1 fruit fly cellular context compared by ENCODE assay signal in the genomic region with DNA sequence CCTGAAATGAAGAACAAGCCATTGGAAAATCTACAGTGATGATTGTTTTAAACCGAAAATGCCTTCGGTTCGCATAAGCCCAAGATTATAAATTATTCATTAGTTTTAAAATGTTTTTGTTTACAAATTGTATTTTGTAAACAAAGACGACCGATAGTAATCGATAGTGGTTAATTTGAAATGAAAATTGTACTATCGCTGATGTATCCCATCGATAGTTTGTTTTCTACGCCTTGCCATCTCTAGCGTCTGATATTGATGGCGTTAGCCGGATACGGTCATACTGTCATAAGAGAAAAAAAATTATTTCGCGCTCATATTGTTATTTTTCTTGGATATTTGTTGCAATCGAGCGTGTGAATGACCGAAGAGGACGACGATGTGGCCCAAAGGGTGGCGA.
A peak's percentile ranks its signal among the peaks of the same experiment; 100 is the strongest.
TF ChIP-seq lines count a peak whose summit lies in the region.

SMC1 (plus strand) TSS at position 247 of the 400 bp plus-strand sequence.

TF ChIP-seq in whole organism, embryonic, 481 proteins besides CTCF, POLR2A, EP300 and RAD21 (continued from another document and continues in another):
- TF ChIP-seq CG7372 (GFP tag; IDR thresholded peaks at IDR 0.05; lab: Robert Waterston, UW) (peak; percentile 33; the same call in 1 of the 2 replicates), NK7.1 (GFP tag; optimal IDR thresholded peaks at IDR 0.05; lab: Kevin White, UChicago) (no peak), Camta (GFP tag; optimal IDR thresholded peaks at IDR 0.05; lab: Kevin White, UChicago) (no peak), crp (GFP tag; optimal IDR thresholded peaks at IDR 0.05; lab: Kevin White, UChicago) (peak in 1 of 2 experiments; percentile 25), CG18619 (GFP tag; optimal IDR thresholded peaks at IDR 0.05; lab: Kevin White, UChicago) (no peak), CHES-1-like (GFP tag; optimal IDR thresholded peaks at IDR 0.05; lab: Kevin White, UChicago) (peak; percentile 81), Myb (GFP tag; optimal IDR thresholded peaks at IDR 0.05; lab: Kevin White, UChicago) (peak; percentile 68), h (optimal IDR thresholded peaks at IDR 0.05; lab: Kevin White, UChicago) (no peak), CG8388 (GFP tag; optimal IDR thresholded peaks at IDR 0.05; lab: Kevin White, UChicago) (no peak), B-H2 (GFP tag; optimal IDR thresholded peaks at IDR 0.05; lab: Kevin White, UChicago) (peak; percentile 79), fd64A (GFP tag; optimal IDR thresholded peaks at IDR 0.05; lab: Kevin White, UChicago) (no peak), HLH3B (GFP tag; IDR thresholded peaks at IDR 0.05; lab: Robert Waterston, UW) (no peak), CG30431 (GFP tag; optimal IDR thresholded peaks at IDR 0.05; lab: Kevin White, UChicago) (no peak), slp2 (GFP tag; optimal IDR thresholded peaks at IDR 0.05; lab: Kevin White, UChicago) (peak; percentile 18), fru (optimal IDR thresholded peaks at IDR 0.05; lab: Kevin White, UChicago) (no peak), vfl (GFP tag; optimal IDR thresholded peaks at IDR 0.05; lab: Kevin White, UChicago) (no peak), CG14965 (GFP tag; optimal IDR thresholded peaks at IDR 0.05; lab: Kevin White, UChicago; ENCODE audit: borderline replicate concordance) (no peak), CG10209 (GFP tag; optimal IDR thresholded peaks at IDR 0.05; lab: Kevin White, UChicago) (no peak), vvl (GFP tag; IDR thresholded peaks at IDR 0.05; lab: Robert Waterston, UW) (no peak), CG8290 (GFP tag; optimal IDR thresholded peaks at IDR 0.05; lab: Kevin White, UChicago) (peak; percentile 51), CG8290 (tag; optimal IDR thresholded peaks at IDR 0.05; lab: Kevin White, UChicago) (peak in 1 of 2 experiments; percentile 83), sens (GFP tag; lab: Kevin White, UChicago) (peak; percentile 86), CG4404 (GFP tag; IDR thresholded peaks at IDR 0.05; lab: Robert Waterston, UW) (no peak), CG14014 (GFP tag; IDR thresholded peaks at IDR 0.05; lab: Robert Waterston, UW) (no peak; the same call in 1 of the 2 replicates), tgo (GFP tag; IDR thresholded peaks at IDR 0.05; lab: Robert Waterston, UW) (no peak), CG16863 (GFP tag; optimal IDR thresholded peaks at IDR 0.05; lab: Kevin White, UChicago) (no peak), CG17568 (GFP tag; optimal IDR thresholded peaks at IDR 0.05; lab: Kevin White, UChicago) (no peak), rib (GFP tag; IDR thresholded peaks at IDR 0.05; lab: Robert Waterston, UW) (no peak), CG12104 (GFP tag; optimal IDR thresholded peaks at IDR 0.05; lab: Kevin White, UChicago) (no peak), CG6813 (GFP tag; optimal IDR thresholded peaks at IDR 0.05; lab: Kevin White, UChicago) (no peak), CG3065 (GFP tag; optimal IDR thresholded peaks at IDR 0.05; lab: Kevin White, UChicago) (no peak), bsh (GFP tag; optimal IDR thresholded peaks at IDR 0.05; lab: Kevin White, UChicago) (no peak), Kr (GFP tag; optimal IDR thresholded peaks at IDR 0.05; lab: Kevin White, UChicago) (no peak), sug (tag; optimal IDR thresholded peaks at IDR 0.05; lab: Kevin White, UChicago) (peak; percentile 70), CG13894 (tag; optimal IDR thresholded peaks at IDR 0.05; lab: Kevin White, UChicago) (peak; percentile 83), CkIIα-i1 (GFP tag; IDR thresholded peaks at IDR 0.05; lab: Robert Waterston, UW) (no peak), sisA (GFP tag; IDR thresholded peaks at IDR 0.05; lab: Robert Waterston, UW) (no peak), Adf1 (GFP tag; IDR thresholded peaks at IDR 0.05; lab: Robert Waterston, UW) (no peak), CG4854 (GFP tag; optimal IDR thresholded peaks at IDR 0.05; lab: Kevin White, UChicago) (peak; percentile 20), gce (GFP tag; IDR thresholded peaks at IDR 0.05; lab: Robert Waterston, UW) (no peak), CG2712 (tag; optimal IDR thresholded peaks at IDR 0.05; lab: Kevin White, UChicago) (peak; percentile 65), hth (optimal IDR thresholded peaks at IDR 0.05; lab: Kevin White, UChicago) (no peak), odd (GFP tag; optimal IDR thresholded peaks at IDR 0.05; lab: Kevin White, UChicago) (no peak), CG17359 (tag; optimal IDR thresholded peaks at IDR 0.05; lab: Kevin White, UChicago) (no peak), run (tag; optimal IDR thresholded peaks at IDR 0.05; lab: Kevin White, UChicago) (no peak), CG33213 (GFP tag; optimal IDR thresholded peaks at IDR 0.05; lab: Kevin White, UChicago) (peak; percentile 73), CG18599 (GFP tag; optimal IDR thresholded peaks at IDR 0.05; lab: Kevin White, UChicago) (no peak), CG10274 (GFP tag; optimal IDR thresholded peaks at IDR 0.05; lab: Kevin White, UChicago) (no peak), Sin3A (optimal IDR thresholded peaks at IDR 0.05; lab: Kevin White, UChicago) (peak; percentile 52), oc (tag; optimal IDR thresholded peaks at IDR 0.05; lab: Kevin White, UChicago) (no peak), CG12942 (GFP tag; optimal IDR thresholded peaks at IDR 0.05; lab: Kevin White, UChicago) (peak; percentile 9), CG8089 (GFP tag; optimal IDR thresholded peaks at IDR 0.05; lab: Kevin White, UChicago) (no peak), Deaf1 (tag; optimal IDR thresholded peaks at IDR 0.05; lab: Kevin White, UChicago) (no peak), dati (GFP tag; IDR thresholded peaks at IDR 0.05; lab: Robert Waterston, UW) (no peak), CoRest (tag; optimal IDR thresholded peaks at IDR 0.05; lab: Kevin White, UChicago) (peak; percentile 46), lola (GFP tag; optimal IDR thresholded peaks at IDR 0.05; lab: Kevin White, UChicago) (no peak), Neu2 (GFP tag; optimal IDR thresholded peaks at IDR 0.05; lab: Kevin White, UChicago; ENCODE audit: borderline replicate concordance) (no peak), CG1832 (GFP tag; optimal IDR thresholded peaks at IDR 0.05; lab: Kevin White, UChicago) (no peak), CG11504 (tag; optimal IDR thresholded peaks at IDR 0.05; lab: Kevin White, UChicago) (no peak), CG14710 (tag; optimal IDR thresholded peaks at IDR 0.05; lab: Kevin White, UChicago) (peak; percentile 68), ems (GFP tag; optimal IDR thresholded peaks at IDR 0.05; lab: Kevin White, UChicago) (peak; percentile 23), p53 (GFP tag; optimal IDR thresholded peaks at IDR 0.05; lab: Kevin White, UChicago) (peak; percentile 46), Hand (GFP tag; optimal IDR thresholded peaks at IDR 0.05; lab: Kevin White, UChicago) (no peak), Stat92E (GFP tag; optimal IDR thresholded peaks at IDR 0.05; lab: Kevin White, UChicago) (peak in 1 of 3 experiments; percentile 60), CG10543 (GFP tag; optimal IDR thresholded peaks at IDR 0.05; lab: Kevin White, UChicago) (peak; percentile 73), tx (GFP tag; optimal IDR thresholded peaks at IDR 0.05; lab: Kevin White, UChicago) (peak; percentile 29), CG3163 (GFP tag; optimal IDR thresholded peaks at IDR 0.05; lab: Kevin White, UChicago) (peak; percentile 43), ase (GFP tag; IDR thresholded peaks at IDR 0.05; lab: Robert Waterston, UW) (no peak), CG6854 (GFP tag; optimal IDR thresholded peaks at IDR 0.05; lab: Kevin White, UChicago) (no peak), dan (GFP tag; IDR thresholded peaks at IDR 0.05; lab: Robert Waterston, UW) (no peak), danr (GFP tag; IDR thresholded peaks at IDR 0.05; lab: Robert Waterston, UW) (no peak), Sry-δ (GFP tag; optimal IDR thresholded peaks at IDR 0.05; lab: Kevin White, UChicago) (peak; percentile 99), CG10147 (GFP tag; optimal IDR thresholded peaks at IDR 0.05; lab: Kevin White, UChicago) (peak; percentile 58), Ssrp (tag; optimal IDR thresholded peaks at IDR 0.05; lab: Kevin White, UChicago) (no peak), CG11398 (GFP tag; optimal IDR thresholded peaks at IDR 0.05; lab: Kevin White, UChicago) (no peak), bbx (GFP tag; IDR thresholded peaks at IDR 0.05; lab: Robert Waterston, UW; ENCODE audit: partially characterized antibody) (peak; percentile 100), CG12299 (tag; optimal IDR thresholded peaks at IDR 0.05; lab: Kevin White, UChicago) (no peak), CG5180 (GFP tag; optimal IDR thresholded peaks at IDR 0.05; lab: Kevin White, UChicago) (no peak), CG12071 (GFP tag; optimal IDR thresholded peaks at IDR 0.05; lab: Kevin White, UChicago) (no peak), Sox102F (GFP tag; optimal IDR thresholded peaks at IDR 0.05; lab: Kevin White, UChicago) (no peak), az2 (GFP tag; optimal IDR thresholded peaks at IDR 0.05; lab: Kevin White, UChicago) (peak; percentile 39), Ravus (GFP tag; IDR thresholded peaks at IDR 0.05; lab: Robert Waterston, UW) (no peak), jigr1 (GFP tag; IDR thresholded peaks at IDR 0.05; lab: Robert Waterston, UW) (no peak; the same call in 2 of the 3 replicates), H2.0 (GFP tag; IDR thresholded peaks at IDR 0.05; lab: Robert Waterston, UW) (no peak), CG17912 (GFP tag; optimal IDR thresholded peaks at IDR 0.05; lab: Kevin White, UChicago) (peak; percentile 21), Asciz (GFP tag; optimal IDR thresholded peaks at IDR 0.05; lab: Kevin White, UChicago) (no peak), sim (GFP tag; IDR thresholded peaks at IDR 0.05; lab: Robert Waterston, UW) (no peak), CG12155 (GFP tag; optimal IDR thresholded peaks at IDR 0.05; lab: Kevin White, UChicago) (peak; percentile 13), tap (tag; optimal IDR thresholded peaks at IDR 0.05; lab: Kevin White, UChicago) (no peak), CG7928 (GFP tag; optimal IDR thresholded peaks at IDR 0.05; lab: Kevin White, UChicago) (no peak), CG14860 (GFP tag; IDR thresholded peaks at IDR 0.05; lab: Robert Waterston, UW; ENCODE audit: partially characterized antibody) (peak; percentile 99), Ets97D (GFP tag; optimal IDR thresholded peaks at IDR 0.05; lab: Kevin White, UChicago) (peak; percentile 77), CG2202 (tag; optimal IDR thresholded peaks at IDR 0.05; lab: Kevin White, UChicago) (no peak), pzg (GFP tag; optimal IDR thresholded peaks at IDR 0.05; lab: Kevin White, UChicago) (peak; percentile 94), CG6683 (GFP tag; optimal IDR thresholded peaks at IDR 0.05; lab: Kevin White, UChicago) (peak; percentile 6), CG5245 (GFP tag; optimal IDR thresholded peaks at IDR 0.05; lab: Kevin White, UChicago) (no peak), CG1602 (GFP tag; optimal IDR thresholded peaks at IDR 0.05; lab: Kevin White, UChicago) (no peak), amos (GFP tag; IDR thresholded peaks at IDR 0.05; lab: Robert Waterston, UW; ENCODE audit: partially characterized antibody) (peak; percentile 100), CG16779 (GFP tag; IDR thresholded peaks at IDR 0.05; lab: Robert Waterston, UW) (0 out of 2 replicates have a peak, but pooled peaks have one; percentile 36), CG6765 (GFP tag; optimal IDR thresholded peaks at IDR 0.05; lab: Kevin White, UChicago) (peak; percentile 20), hb (GFP tag; IDR thresholded peaks at IDR 0.05; lab: Robert Waterston, UW; ENCODE audit: partially characterized antibody) (peak; percentile 99), CG9609 (GFP tag; optimal IDR thresholded peaks at IDR 0.05; lab: Kevin White, UChicago) (no peak), Rfx (GFP tag; IDR thresholded peaks at IDR 0.05; lab: Robert Waterston, UW) (peak; percentile 77; the same call in 1 of the 2 replicates), gem (tag; optimal IDR thresholded peaks at IDR 0.05; lab: Kevin White, UChicago) (no peak), lab (GFP tag; optimal IDR thresholded peaks at IDR 0.05; lab: Kevin White, UChicago) (no peak), pita (GFP tag; optimal IDR thresholded peaks at IDR 0.05; lab: Kevin White, UChicago) (no peak), Atf-2 (GFP tag; optimal IDR thresholded peaks at IDR 0.05; lab: Kevin White, UChicago) (no peak), Max (GFP tag; optimal IDR thresholded peaks at IDR 0.05; lab: Kevin White, UChicago) (peak; percentile 34), CG12236 (GFP tag; optimal IDR thresholded peaks at IDR 0.05; lab: Kevin White, UChicago) (no peak), Six4 (GFP tag; optimal IDR thresholded peaks at IDR 0.05; lab: Kevin White, UChicago) (no peak), CG6791 (GFP tag; IDR thresholded peaks at IDR 0.05; lab: Robert Waterston, UW; ENCODE audit: partially characterized antibody) (peak; percentile 100), grn (GFP tag; optimal IDR thresholded peaks at IDR 0.05; lab: Kevin White, UChicago) (no peak), bcd (GFP tag; optimal IDR thresholded peaks at IDR 0.05; lab: Kevin White, UChicago) (no peak), cg (GFP tag; optimal IDR thresholded peaks at IDR 0.05; lab: Kevin White, UChicago) (no peak), croc (GFP tag; conservative IDR thresholded peaks at IDR 0.05; lab: Robert Waterston, UW) (no peak), CG3407 (GFP tag; optimal IDR thresholded peaks at IDR 0.05; lab: Kevin White, UChicago) (no peak), CG43689 (GFP tag; IDR thresholded peaks at IDR 0.05; lab: Robert Waterston, UW) (no peak), BEAF-32 (GFP tag; optimal IDR thresholded peaks at IDR 0.05; lab: Kevin White, UChicago) (peak; percentile 99), Hmr (GFP tag; optimal IDR thresholded peaks at IDR 0.05; lab: Kevin White, UChicago) (no peak), CG10267 (tag; optimal IDR thresholded peaks at IDR 0.05; lab: Kevin White, UChicago) (peak; percentile 56), grau (tag; optimal IDR thresholded peaks at IDR 0.05; lab: Kevin White, UChicago) (peak; percentile 42), CG6175 (GFP tag; IDR thresholded peaks at IDR 0.05; lab: Robert Waterston, UW) (no peak), yki (optimal IDR thresholded peaks at IDR 0.05; lab: Kevin White, UChicago) (no peak), NfI (GFP tag; optimal IDR thresholded peaks at IDR 0.05; lab: Kevin White, UChicago) (no peak), CG3847 (GFP tag; IDR thresholded peaks at IDR 0.05; lab: Robert Waterston, UW) (no peak), abd-A (tag; optimal IDR thresholded peaks at IDR 0.05; lab: Kevin White, UChicago) (no peak), schlank (tag; optimal IDR thresholded peaks at IDR 0.05; lab: Kevin White, UChicago) (peak; percentile 24), CG4360 (GFP tag; IDR thresholded peaks at IDR 0.05; lab: Robert Waterston, UW) (no peak), ham (GFP tag; IDR thresholded peaks at IDR 0.05; lab: Robert Waterston, UW) (no peak), crol (GFP tag; IDR thresholded peaks at IDR 0.05; lab: Robert Waterston, UW) (no peak), CG12391 (tag; optimal IDR thresholded peaks at IDR 0.05; lab: Kevin White, UChicago) (peak; percentile 62)
